Fruit fly (Drosophila melanogaster): Measurements from ENCODE around the gene CG6431.

Gene CG6431

DNA sequence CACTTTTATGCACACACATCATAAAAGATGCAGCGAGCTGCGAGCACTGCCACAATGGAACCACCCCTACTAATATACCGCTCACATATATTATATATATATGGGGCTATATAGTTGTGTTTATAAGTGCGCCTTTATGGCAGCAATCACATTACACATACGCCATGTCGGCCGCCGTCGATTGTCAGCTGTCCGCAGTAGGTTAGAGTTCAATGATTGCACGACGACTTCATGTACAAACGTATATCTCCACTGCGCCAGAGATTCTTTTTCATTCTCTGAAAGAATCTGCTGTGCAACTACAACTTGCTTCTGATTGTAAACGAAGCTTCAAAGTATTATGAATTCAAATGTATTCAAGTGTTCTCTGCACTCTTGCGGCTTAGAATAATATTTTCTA is 28.7 kb downstream of the CG6431 start:
- TF ChIP-seq psq (optimal IDR thresholded peaks at IDR 0.05), result no peak
- no peak for TF ChIP-seq Sin3A (optimal IDR thresholded peaks at IDR 0.05)
- no peak for TF ChIP-seq insv (optimal IDR thresholded peaks at IDR 0.05)
- no peak for TF ChIP-seq ttk (optimal IDR thresholded peaks at IDR 0.05)
- no peak for TF ChIP-seq Myc (optimal IDR thresholded peaks at IDR 0.05)
- no peak for TF ChIP-seq h (optimal IDR thresholded peaks at IDR 0.05)

DNA sequence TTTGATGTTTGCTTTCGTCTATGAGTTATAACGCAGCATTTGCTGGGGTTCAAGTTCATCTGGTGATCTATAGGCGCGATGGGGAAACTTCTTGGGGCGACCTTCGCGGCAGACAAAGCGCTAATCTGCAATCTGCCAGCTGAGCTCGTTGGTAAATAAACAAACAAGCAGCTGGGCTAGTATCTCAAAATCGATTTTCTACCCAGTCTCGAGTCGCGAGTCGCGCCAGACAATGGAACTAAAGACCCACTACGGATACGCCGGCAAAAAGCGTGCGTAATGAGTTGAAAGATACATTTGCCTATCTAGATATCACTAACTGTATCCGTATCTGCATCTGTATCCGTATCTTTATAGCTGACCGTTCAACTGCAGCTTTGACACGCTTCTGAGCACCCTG is 29.6 kb downstream of the CG6431 start:
- TF ChIP-seq Sin3A (optimal IDR thresholded peaks at IDR 0.05), result no peak
- no peak for TF ChIP-seq Myc (optimal IDR thresholded peaks at IDR 0.05)
- TF ChIP-seq psq (optimal IDR thresholded peaks at IDR 0.05), result no peak
- TF ChIP-seq h (optimal IDR thresholded peaks at IDR 0.05), result no peak
- no peak for TF ChIP-seq ttk (optimal IDR thresholded peaks at IDR 0.05)
- TF ChIP-seq insv (optimal IDR thresholded peaks at IDR 0.05), result no peak

DNA sequence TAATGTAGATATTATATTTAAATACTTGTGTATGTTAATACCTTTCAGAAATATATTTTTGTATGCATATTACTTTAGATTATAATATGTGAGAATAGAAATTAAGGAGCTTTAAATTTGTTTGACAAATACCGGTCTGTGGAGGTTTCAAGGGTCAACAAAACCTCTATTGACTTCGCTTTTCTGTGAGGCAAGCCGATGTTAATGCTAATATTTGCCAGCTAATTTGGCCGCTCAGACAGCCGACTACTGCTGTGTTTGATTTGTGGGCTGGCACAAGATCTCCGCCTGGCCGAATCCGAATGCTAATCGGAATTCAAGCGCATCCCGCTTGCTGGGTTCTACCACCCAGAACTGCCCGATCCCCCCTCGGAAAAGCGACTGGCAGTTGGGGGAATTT is 30.6 kb downstream of the CG6431 start:
- no peak for TF ChIP-seq ttk (optimal IDR thresholded peaks at IDR 0.05)

DNA sequence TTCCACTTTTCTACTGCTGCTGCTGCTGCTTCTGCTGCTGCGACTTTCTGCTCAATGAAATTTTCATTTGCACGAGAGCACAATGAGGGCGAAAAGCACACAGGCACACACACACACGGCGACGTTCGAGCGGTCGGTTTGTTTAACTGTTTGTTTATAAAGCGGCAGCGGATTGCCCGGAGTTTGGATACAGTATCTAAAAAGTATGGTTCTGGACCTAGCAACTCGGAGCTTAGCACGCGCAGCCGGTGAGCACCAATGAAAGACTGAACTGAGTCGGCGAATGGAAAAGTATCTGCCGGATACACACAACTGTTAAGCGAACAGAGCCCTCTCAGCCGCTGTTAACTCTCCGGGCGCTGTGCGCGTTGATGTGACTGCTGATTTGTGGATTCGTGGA is 32.0 kb downstream of the CG6431 start, which contains the start of gene CG17124:
CG17124 (minus strand) TSS at position 277 of the 400 bp plus-strand sequence.
- TF ChIP-seq Sin3A (optimal IDR thresholded peaks at IDR 0.05), result no peak

DNA sequence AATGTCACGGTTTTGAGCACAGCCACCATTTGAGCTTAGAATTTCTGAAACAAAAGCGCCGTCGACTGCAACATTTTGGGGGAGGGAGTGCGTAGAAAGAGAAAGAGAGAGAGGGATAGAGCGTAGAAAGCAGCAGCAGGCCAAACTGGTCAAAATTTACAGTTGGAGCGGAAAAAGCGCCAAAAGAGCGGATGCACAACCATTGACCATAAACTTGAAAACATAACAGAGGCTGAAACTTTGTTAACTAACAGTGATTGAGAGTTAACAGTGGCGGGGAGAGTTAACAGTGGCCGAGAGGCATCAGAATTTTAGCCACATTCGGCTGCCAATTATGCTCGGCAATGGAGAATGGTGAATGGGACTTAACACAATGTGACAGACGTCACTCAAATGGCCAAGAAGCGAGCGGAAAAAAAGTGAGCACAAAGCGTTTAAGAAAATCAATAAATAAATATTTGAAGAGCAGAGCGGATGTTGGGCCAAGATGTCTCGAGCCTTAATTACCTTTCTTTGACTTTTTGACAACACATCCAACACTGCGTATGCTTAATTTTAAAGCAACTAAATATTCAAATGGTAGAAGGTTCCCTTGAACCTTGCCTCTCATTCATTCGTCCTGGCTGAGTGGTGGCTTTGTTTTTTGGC is 33.2 kb downstream of the CG6431 start:
- no peak for TF ChIP-seq psq (optimal IDR thresholded peaks at IDR 0.05)
- TF ChIP-seq h (optimal IDR thresholded peaks at IDR 0.05), result no peak
- TF ChIP-seq ttk (optimal IDR thresholded peaks at IDR 0.05), result no peak
- TF ChIP-seq insv (optimal IDR thresholded peaks at IDR 0.05), result no peak
- no peak for TF ChIP-seq Sin3A (optimal IDR thresholded peaks at IDR 0.05)

DNA sequence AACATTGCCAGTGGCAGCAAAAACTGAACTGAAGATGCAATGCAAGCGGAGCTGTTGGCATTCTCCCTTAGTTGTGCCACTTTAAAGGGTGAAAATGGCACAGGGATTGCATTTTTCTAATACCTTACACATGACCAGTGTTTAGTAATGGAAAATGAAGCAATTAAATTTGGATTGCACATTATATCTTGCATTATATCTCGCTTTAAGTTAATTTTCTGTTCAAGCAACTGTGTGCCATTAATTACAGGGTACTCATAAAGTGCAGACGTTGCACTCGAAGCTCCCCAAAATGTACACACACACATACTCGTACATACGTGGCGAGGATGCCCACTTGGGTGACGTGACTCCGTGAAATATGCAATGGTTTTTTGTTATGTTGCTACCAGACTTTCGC is 35.6 kb downstream of the CG6431 start:
- TF ChIP-seq insv (optimal IDR thresholded peaks at IDR 0.05), result no peak
- TF ChIP-seq Sin3A (optimal IDR thresholded peaks at IDR 0.05), result no peak
- TF ChIP-seq psq (optimal IDR thresholded peaks at IDR 0.05), result no peak
- no peak for TF ChIP-seq h (optimal IDR thresholded peaks at IDR 0.05)
- no peak for TF ChIP-seq ttk (optimal IDR thresholded peaks at IDR 0.05)
- TF ChIP-seq Myc (optimal IDR thresholded peaks at IDR 0.05), result no peak

DNA sequence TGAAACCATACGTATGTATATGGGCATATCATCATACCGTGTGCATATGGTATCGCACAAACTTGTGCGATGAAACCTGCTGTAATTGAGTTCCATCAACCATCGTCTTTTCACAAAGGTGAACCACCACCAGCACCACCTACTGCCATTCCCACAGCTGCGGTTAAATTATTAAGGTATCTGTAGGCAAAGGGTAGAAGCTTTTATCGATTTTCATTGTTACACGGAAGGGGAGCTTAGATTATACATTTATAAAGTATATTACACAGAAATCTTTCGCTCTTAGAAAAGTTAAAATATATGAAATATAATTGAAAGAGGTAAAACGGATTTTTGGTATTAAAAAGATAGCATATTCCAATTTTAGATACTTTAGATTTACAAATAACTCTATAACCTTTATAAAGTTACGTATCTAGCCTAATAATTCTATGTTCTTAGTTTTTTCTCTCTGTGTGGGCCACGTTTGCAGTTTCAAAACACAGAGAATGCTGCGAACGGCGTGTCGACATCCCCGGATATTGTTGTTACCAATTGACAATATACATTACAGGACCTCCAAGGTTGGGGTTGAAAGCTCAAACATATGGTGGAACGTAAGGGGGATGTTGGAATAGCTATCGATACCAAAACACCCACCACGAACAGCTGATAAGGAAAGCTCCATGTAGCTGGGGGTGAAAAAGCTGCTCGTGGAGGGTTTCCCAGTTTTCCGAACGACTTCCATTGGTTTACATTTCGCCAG is 36.6 kb downstream of the CG6431 start, which contains the start of gene CG6495:
CG6495 (plus strand) TSS at position 695 of the 745 bp plus-strand sequence.
- TF ChIP-seq h (optimal IDR thresholded peaks at IDR 0.05) (no peak), Myc (optimal IDR thresholded peaks at IDR 0.05) (no peak), insv (optimal IDR thresholded peaks at IDR 0.05) (no peak), Sin3A (optimal IDR thresholded peaks at IDR 0.05) (no peak), ttk (optimal IDR thresholded peaks at IDR 0.05) (no peak), psq (optimal IDR thresholded peaks at IDR 0.05) (no peak)

DNA sequence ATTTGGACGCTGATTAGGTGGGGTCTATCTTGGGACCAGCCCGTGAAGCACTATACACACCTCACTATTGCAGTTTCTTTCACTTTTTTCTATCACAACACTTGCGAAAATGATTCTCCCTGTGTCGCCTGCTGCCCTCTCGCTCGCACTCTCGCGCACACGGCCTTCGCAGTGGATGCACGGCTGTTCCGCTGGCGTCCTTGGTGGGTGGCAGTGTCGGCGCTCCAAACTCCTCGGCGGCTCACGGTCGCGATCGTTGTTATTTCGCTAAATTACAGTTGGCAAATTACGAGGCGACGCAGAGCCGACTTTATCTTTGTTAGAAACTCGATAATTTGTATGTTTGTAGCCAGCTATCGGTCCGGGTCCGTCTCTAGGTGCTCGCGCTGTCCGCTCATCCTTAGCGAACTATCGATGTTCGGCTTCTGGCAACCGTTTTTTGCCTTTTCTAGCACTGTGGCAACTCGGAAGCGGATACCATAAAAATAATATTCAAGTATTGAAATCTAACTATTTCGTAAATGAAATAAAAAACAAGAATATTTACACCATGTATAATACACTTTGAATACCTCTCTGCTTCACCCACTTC is 43.7 kb downstream of the CG6431 start, which contains the start of gene Ubc2:
Ubc2 (minus strand) TSS at position 410 of the 592 bp plus-strand sequence.
- TF ChIP-seq Myc (optimal IDR thresholded peaks at IDR 0.05) (no peak), psq (optimal IDR thresholded peaks at IDR 0.05) (no peak), Sin3A (optimal IDR thresholded peaks at IDR 0.05) (no peak), ttk (optimal IDR thresholded peaks at IDR 0.05) (no peak), h (optimal IDR thresholded peaks at IDR 0.05) (no peak)

DNA sequence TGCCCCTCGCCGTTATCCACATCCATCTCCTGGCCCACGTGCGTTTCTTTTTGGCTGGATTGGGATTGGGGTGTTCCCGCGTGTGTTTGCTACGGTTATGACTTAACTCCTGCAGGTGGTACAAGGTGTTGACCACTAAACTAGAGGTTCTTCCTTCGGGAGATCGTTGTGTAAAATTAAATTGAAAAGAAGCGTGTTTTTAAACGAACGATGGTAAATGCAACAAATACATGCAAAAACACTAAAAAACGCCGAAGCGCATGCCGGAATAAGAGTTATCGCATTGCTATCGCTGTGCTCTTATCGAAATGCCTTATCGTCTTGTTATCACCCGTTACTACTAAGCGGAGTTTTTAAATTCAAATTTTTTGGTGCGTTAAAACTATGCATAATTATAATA is 45.7 kb downstream of the CG6431 start, which contains the start of gene CG6724:
CG6724 (minus strand) TSS at position 245 of the 400 bp plus-strand sequence.
- TF ChIP-seq psq (optimal IDR thresholded peaks at IDR 0.05) (no peak), Myc (optimal IDR thresholded peaks at IDR 0.05) (no peak), ttk (optimal IDR thresholded peaks at IDR 0.05) (no peak), h (optimal IDR thresholded peaks at IDR 0.05) (no peak), Sin3A (optimal IDR thresholded peaks at IDR 0.05) (no peak), insv (optimal IDR thresholded peaks at IDR 0.05) (no peak)

DNA sequence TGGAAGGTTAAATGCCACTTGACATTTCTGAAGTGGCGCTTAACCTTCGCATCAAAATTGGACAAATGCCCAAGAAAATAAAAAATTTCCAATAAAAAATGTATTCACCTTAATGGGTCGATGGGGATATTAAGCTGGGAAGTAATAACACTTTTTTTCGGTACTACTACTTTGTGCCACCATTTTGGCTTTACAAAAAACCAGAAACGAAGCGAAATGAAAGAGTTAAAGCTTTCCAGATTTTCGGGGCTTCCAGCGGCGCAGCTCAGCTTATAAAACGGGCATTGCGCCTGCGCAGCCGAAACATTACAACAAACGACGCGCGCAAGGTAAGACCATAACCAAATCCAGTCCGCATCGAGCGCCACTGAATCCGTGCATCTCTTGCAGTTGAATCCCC is 46.6 kb downstream of the CG6431 start, which contains the start of gene CG17127:
CG17127 (plus strand) TSS at position 301 of the 400 bp plus-strand sequence.
- no peak for TF ChIP-seq ttk (optimal IDR thresholded peaks at IDR 0.05)

DNA sequence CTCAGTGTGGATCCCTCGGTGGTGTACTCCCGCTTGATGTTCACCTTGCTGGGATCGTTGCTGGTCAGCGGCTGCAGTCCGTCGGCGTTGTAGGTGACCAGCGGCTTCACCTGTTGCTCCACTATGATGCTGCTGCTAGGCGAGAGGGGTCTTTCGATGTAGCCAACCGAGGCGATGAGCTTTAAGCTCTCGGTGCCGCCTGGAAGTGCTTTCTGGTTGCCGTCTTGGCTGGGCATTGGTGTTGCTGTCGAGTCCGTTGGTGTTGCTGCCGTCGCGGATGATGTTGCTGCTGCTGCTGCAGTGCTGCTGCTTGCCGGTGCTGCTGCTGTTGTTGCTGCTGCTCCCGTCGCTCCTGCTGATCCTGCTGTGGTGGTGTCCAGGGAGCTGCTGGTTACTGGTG is 50.0 kb downstream of the CG6431 start:
- TF ChIP-seq h (optimal IDR thresholded peaks at IDR 0.05) (no peak), psq (optimal IDR thresholded peaks at IDR 0.05) (no peak), ttk (optimal IDR thresholded peaks at IDR 0.05) (no peak)

All from Kc167 (cell line).